Fruit fly (Drosophila melanogaster) whole organism, prepupa: ENCODE data around the gene MED6.
A peak's percentile ranks its signal among the peaks of the same experiment; 100 is the strongest.

Experiments used
- CG10631 ChIP-seq: fragments of 200-800 bp; sonication (Bioruptor generic); optimal IDR thresholded peaks from 2 replicates; lab custom pipeline; 2016; ENCODE audit warnings: missing biosample characterization, missing genetic modification characterization
- CG16779 ChIP-seq: fragments of 200-800 bp; sonication (Bioruptor generic); optimal IDR thresholded peaks from 3 replicates; lab custom pipeline; 2017; ENCODE audit warnings: missing biosample characterization, mild to moderate bottlenecking, missing genetic modification characterization
- CG31627 ChIP-seq: fragments of 200-800 bp; sonication (Bioruptor generic); optimal IDR thresholded peaks from 3 replicates; lab custom pipeline; 2016; ENCODE audit warnings: missing biosample characterization, missing genetic modification characterization
- CG6808 ChIP-seq: fragments of 200-800 bp; sonication (Bioruptor generic); optimal IDR thresholded peaks from 3 replicates; lab custom pipeline; 2017; ENCODE audit warnings: missing biosample characterization, missing genetic modification characterization, mild to moderate bottlenecking, moderate library complexity, missing genetic modification reagents
- CG8119 ChIP-seq: fragments of 200-800 bp; sonication (Bioruptor generic); IDR thresholded peaks from 3 replicates; pipeline ENCODE4 v1.3.6; 2022; ENCODE audit warnings: missing biosample characterization, missing genetic modification characterization
- CG8632 ChIP-seq: fragments of 200-800 bp; sonication (Bioruptor generic); optimal IDR thresholded peaks from 3 replicates; lab custom pipeline; 2016; ENCODE audit warnings: missing biosample characterization, missing genetic modification characterization
- Eip78C ChIP-seq: fragments of 200-800 bp; sonication (Bioruptor generic); peaks from one replicate; lab custom pipeline; 2016; ENCODE audit warnings: missing biosample characterization, missing genetic modification characterization
- Eip93F ChIP-seq: fragments of 200-800 bp; sonication (Bioruptor generic); optimal IDR thresholded peaks from 2 replicates; lab custom pipeline; 2016; ENCODE audit warnings: missing biosample characterization, mild to moderate bottlenecking, missing genetic modification characterization
- Ets21C ChIP-seq: fragments of 200-800 bp; sonication (Bioruptor generic); optimal IDR thresholded peaks from 3 replicates; lab custom pipeline; 2016; ENCODE audit warnings: missing biosample characterization, missing genetic modification characterization
- Gug ChIP-seq: fragments of 200-800 bp; sonication (Bioruptor generic); IDR thresholded peaks from 2 replicates; pipeline ENCODE4 v1.3.6; 2022; ENCODE audit warnings: missing biosample characterization, missing genetic modification characterization
- Smox ChIP-seq: fragments of 200-800 bp; sonication (Bioruptor generic); optimal IDR thresholded peaks from 3 replicates; lab custom pipeline; 2016; ENCODE audit warnings: missing biosample characterization, missing genetic modification characterization
- fd85E ChIP-seq: fragments of 200-800 bp; sonication (Bioruptor generic); optimal IDR thresholded peaks from 3 replicates; lab custom pipeline; 2016; ENCODE audit warnings: missing biosample characterization, missing genetic modification characterization
- fkh ChIP-seq: fragments of 200-800 bp; sonication (Bioruptor generic); optimal IDR thresholded peaks from 3 replicates; lab custom pipeline; 2017; ENCODE audit warnings: missing biosample characterization, mild to moderate bottlenecking, missing genetic modification characterization, moderate library complexity
- svp ChIP-seq: fragments of 200-800 bp; sonication (Bioruptor generic); peaks from one replicate; lab custom pipeline; 2016; ENCODE audit warnings: missing biosample characterization, missing genetic modification characterization

Gene MED6

dm6 chr3R:9735151-9735550, 33.6 kb downstream of the MED6 start:
- TF ChIP-seq svp (GFP tag; lab: Kevin White, UChicago) (peak; percentile 54), CG6808 (GFP tag; lab: Kevin White, UChicago) (no peak)
- TF ChIP-seq, all 60 proteins: peak for 1

dm6 chr3R:9733150-9733549, 35.6 kb downstream of the MED6 start, which contains the start of gene alphaTub85E:
alphaTub85E (minus strand) TSS chr3R:9733250.
- TF ChIP-seq CG16779 (tag; lab: Kevin White, UChicago): no peak
- TF ChIP-seq fd85E: no peak
- TF ChIP-seq Eip93F (GFP tag; lab: Kevin White, UChicago): no peak
- no peak for TF ChIP-seq CG8119
- no peak for TF ChIP-seq CG31627 (GFP tag; lab: Kevin White, UChicago)

- no peak for TF ChIP-seq CG8119
- no peak for TF ChIP-seq CG16779 (tag; lab: Kevin White, UChicago)
- no peak for TF ChIP-seq Gug (GFP tag; lab: Robert Waterston, UW)
- TF ChIP-seq Smox (GFP tag; lab: Kevin White, UChicago): no peak
- TF ChIP-seq CG6808 (GFP tag; lab: Kevin White, UChicago): no peak
- TF ChIP-seq CG10631: no peak
These were observed 38.0 kb downstream of the MED6 start, which contains the start of gene FoxP for dm6 chr3R:9730784-9731183. FoxP (minus strand) TSS chr3R:9730872.

dm6 chr3R:9725121-9725956, 43.4 kb downstream of the MED6 start, which contains the start of gene hyd:
hyd (minus strand) TSS chr3R:9725615.
- TF ChIP-seq Ets21C (GFP tag; lab: Kevin White, UChicago): no peak
- TF ChIP-seq CG8632 (GFP tag; lab: Kevin White, UChicago): no peak
- no peak for TF ChIP-seq Eip78C (GFP tag; lab: Kevin White, UChicago)
- TF ChIP-seq CG16779 (tag; lab: Kevin White, UChicago): no peak
- TF ChIP-seq CG31627 (GFP tag; lab: Kevin White, UChicago): no peak
- peak; percentile 55 for TF ChIP-seq fkh
